Fruit fly (Drosophila melanogaster) whole organism, wandering third instar larva: ENCODE measurements around the gene PH4alphaNE3.

Experiments used
- CG32264 ChIP-seq: fragments of 200-800 bp; sonication (Bioruptor generic); optimal IDR thresholded peaks from 2 replicates; lab custom pipeline; 2016; ENCODE audit warnings: missing biosample characterization, missing genetic modification characterization
- br ChIP-seq: fragments of 200-800 bp; sonication (Bioruptor generic); optimal IDR thresholded peaks from 2 replicates; lab custom pipeline; 2016; ENCODE audit warnings: missing biosample characterization, missing genetic modification characterization
- lola ChIP-seq: fragments of >200 bp; optimal IDR thresholded peaks from 2 replicates; lab custom pipeline; 2017; ENCODE audit warnings: missing biosample characterization, missing genetic modification characterization

DNA sequence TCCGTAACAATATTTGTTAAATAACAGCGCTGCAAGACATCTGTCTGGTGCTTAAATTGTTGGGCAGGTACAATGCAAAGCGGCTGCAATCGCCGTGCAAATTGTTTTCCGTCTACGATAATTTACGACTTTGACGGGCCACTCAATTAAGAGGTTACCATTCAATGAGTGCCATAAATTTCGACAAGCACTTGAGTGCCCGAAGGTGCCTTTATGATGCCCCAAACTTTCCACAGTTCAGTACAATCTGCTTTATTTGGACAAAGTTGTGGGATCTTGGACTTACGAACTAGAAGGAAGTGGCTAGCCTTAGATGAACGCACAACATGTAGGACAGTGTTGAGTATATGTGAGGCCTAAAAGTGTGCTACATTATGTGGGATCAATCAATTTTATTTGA is 11.2 kb upstream of the PH4alphaNE3 start:
- TF ChIP-seq br (GFP tag; lab: Kevin White, UChicago) = no peak
- no peak for TF ChIP-seq lola (GFP tag; lab: Kevin White, UChicago)
- no peak for TF ChIP-seq CG32264
